Fruit fly (Drosophila melanogaster) Kc167 (cell line): ENCODE results near the gene sick.

Source experiments
- Myc ChIP-seq: fragments of >200 bp; optimal IDR thresholded peaks from 2 replicates; lab custom pipeline; 2017; ENCODE audit warnings: missing external identifiers
- Sin3A ChIP-seq: fragments of >200 bp; optimal IDR thresholded peaks from 2 replicates; lab custom pipeline; 2018; ENCODE audit warnings: missing external identifiers
- h ChIP-seq: fragments of >200 bp; optimal IDR thresholded peaks from 3 replicates; lab custom pipeline; 2018; ENCODE audit warnings: missing external identifiers
- insv ChIP-seq: fragments of >200 bp; optimal IDR thresholded peaks from 3 replicates; lab custom pipeline; 2018; ENCODE audit warnings: missing external identifiers
- psq ChIP-seq: fragments of >200 bp; optimal IDR thresholded peaks from 2 replicates; lab custom pipeline; 2017; ENCODE audit warnings: missing external identifiers
- ttk ChIP-seq: sonication (Bioruptor generic); optimal IDR thresholded peaks from 2 replicates; lab custom pipeline; 2017; ENCODE audit warnings: missing external identifiers

DNA sequence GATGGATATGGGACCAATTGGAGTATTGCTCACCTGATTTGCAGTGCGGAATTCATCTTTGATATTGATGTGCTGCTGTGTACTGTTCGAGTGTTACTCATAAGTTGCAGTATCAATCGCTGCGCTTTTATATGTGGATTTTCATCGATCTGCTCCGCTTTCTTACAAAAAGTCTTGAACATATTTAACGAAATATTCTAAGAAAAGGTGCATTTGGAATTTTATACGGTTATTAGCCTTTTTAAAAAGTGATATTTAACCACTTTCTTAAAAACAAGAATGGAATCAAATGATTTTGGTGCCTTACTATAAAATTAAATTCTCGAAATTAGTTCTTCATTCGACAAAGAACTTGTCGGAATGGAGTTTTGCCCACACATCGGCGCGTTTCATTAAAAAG, 117.3 kb downstream of the sick start, which contains the start of gene TotE:
- TF ChIP-seq psq (no peak), h (lab: Kevin White, UChicago) (no peak), ttk (lab: Kevin White, UChicago) (no peak), insv (lab: Kevin White, UChicago) (no peak), Sin3A (no peak), Myc (lab: Kevin White, UChicago) (no peak)
